Fruit fly (Drosophila melanogaster) whole organism, embryonic: Measurements from ENCODE around the gene Dhdds.
A peak's percentile ranks its signal among the peaks of the same experiment; 100 is the strongest.

Experiments used
- CG10267 ChIP-seq: fragments of 200-800 bp; sonication (Bioruptor generic); optimal IDR thresholded peaks from 2 replicates; lab custom pipeline; 2018; ENCODE audit warnings: missing biosample characterization, mild to moderate bottlenecking, missing genetic modification characterization, moderate library complexity
- CG10366 ChIP-seq: fragments of 200-800 bp; sonication (Bioruptor generic); IDR thresholded peaks from 2 replicates; pipeline ENCODE4 v1.3.6; 2022; ENCODE audit warnings: missing biosample characterization, missing genetic modification characterization
- CG10979 ChIP-seq: fragments of 200-800 bp; sonication (Bioruptor generic); optimal IDR thresholded peaks from 2 replicates; lab custom pipeline; 2018; ENCODE audit warnings: missing biosample characterization, mild to moderate bottlenecking, missing genetic modification characterization, moderate library complexity
- CG11504 ChIP-seq: fragments of 200-800 bp; sonication (Bioruptor generic); optimal IDR thresholded peaks from 3 replicates; lab custom pipeline; 2019; ENCODE audit warnings: missing biosample characterization, mild to moderate bottlenecking, missing genetic modification characterization, moderate library complexity
- CG11695 ChIP-seq: fragments of 200-800 bp; sonication (Bioruptor generic); IDR thresholded peaks from 3 replicates; pipeline ENCODE4 v1.3.6; 2022; ENCODE audit warnings: missing biosample characterization, missing genetic modification characterization
- CG1233 ChIP-seq: fragments of 200-800 bp; sonication (Bioruptor generic); optimal IDR thresholded peaks from 4 replicates; lab custom pipeline; 2018; ENCODE audit warnings: missing biosample characterization, mild to moderate bottlenecking, missing genetic modification characterization
- CG12391 ChIP-seq: fragments of 200-800 bp; sonication (Bioruptor generic); optimal IDR thresholded peaks from 3 replicates; lab custom pipeline; 2018; ENCODE audit warnings: missing biosample characterization, mild to moderate bottlenecking, missing genetic modification characterization, moderate library complexity
- CG13424 ChIP-seq: fragments of 200-800 bp; sonication (Bioruptor generic); optimal IDR thresholded peaks from 2 replicates; lab custom pipeline; 2019; ENCODE audit warnings: missing biosample characterization, mild to moderate bottlenecking, missing genetic modification characterization, moderate library complexity
- CG14710 ChIP-seq: fragments of 200-800 bp; sonication (Bioruptor generic); optimal IDR thresholded peaks from 3 replicates; lab custom pipeline; 2019; ENCODE audit warnings: missing biosample characterization, mild to moderate bottlenecking, missing genetic modification characterization, moderate library complexity
- CG1603 ChIP-seq: fragments of 200-800 bp; sonication (Bioruptor generic); optimal IDR thresholded peaks from 2 replicates; lab custom pipeline; 2019; ENCODE audit warnings: missing biosample characterization, mild to moderate bottlenecking, missing genetic modification characterization, moderate library complexity
- CG17359 ChIP-seq: fragments of 200-800 bp; sonication (Bioruptor generic); optimal IDR thresholded peaks from 3 replicates; lab custom pipeline; 2018; ENCODE audit warnings: missing biosample characterization, mild to moderate bottlenecking, missing genetic modification characterization, moderate library complexity
- CG17385 ChIP-seq: fragments of 200-800 bp; sonication (Bioruptor generic); optimal IDR thresholded peaks from 3 replicates; lab custom pipeline; 2018; ENCODE audit warnings: missing biosample characterization, mild to moderate bottlenecking, missing genetic modification characterization
- CG17802 ChIP-seq: fragments of 200-800 bp; sonication (Bioruptor generic); optimal IDR thresholded peaks from 2 replicates; lab custom pipeline; 2018; ENCODE audit warnings: missing biosample characterization, mild to moderate bottlenecking, missing genetic modification characterization, moderate library complexity
- CG17829 ChIP-seq: fragments of 200-800 bp; optimal IDR thresholded peaks from 2 replicates; lab custom pipeline; 2019; ENCODE audit warnings: missing biosample characterization, mild to moderate bottlenecking, missing genetic modification characterization, moderate library complexity
- CG18262 ChIP-seq: fragments of 200-800 bp; optimal IDR thresholded peaks from 3 replicates; lab custom pipeline; 2019; ENCODE audit warnings: missing biosample characterization, mild to moderate bottlenecking, missing genetic modification characterization, moderate library complexity
- CG2712 ChIP-seq: fragments of 200-800 bp; optimal IDR thresholded peaks from 3 replicates; lab custom pipeline; 2019; ENCODE audit warnings: missing biosample characterization, mild to moderate bottlenecking, missing genetic modification characterization, moderate library complexity
- CG31441 ChIP-seq: fragments of 200-800 bp; sonication (Bioruptor generic); IDR thresholded peaks from 2 replicates; pipeline ENCODE4 v1.3.6; 2022; ENCODE audit warnings: missing biosample characterization, missing genetic modification characterization
- CG6683 ChIP-seq: fragments of 200-800 bp; sonication (Bioruptor generic); optimal IDR thresholded peaks from 2 replicates; lab custom pipeline; 2017; ENCODE audit warnings: missing biosample characterization, mild to moderate bottlenecking, missing genetic modification characterization, missing genetic modification reagents
- CG6791 ChIP-seq: fragments of 200-800 bp; sonication (Bioruptor generic); IDR thresholded peaks from 3 replicates; pipeline ENCODE4 v1.3.6; 2022; ENCODE audit warnings: missing biosample characterization, missing genetic modification characterization; ENCODE audit not compliant: partially characterized antibody
- CG7556 ChIP-seq: fragments of 200-800 bp; sonication (Bioruptor generic); optimal IDR thresholded peaks from 2 replicates; lab custom pipeline; 2017; ENCODE audit warnings: missing biosample characterization, mild to moderate bottlenecking, missing genetic modification characterization
- CG7839 ChIP-seq: fragments of 200-800 bp; sonication (Bioruptor generic); optimal IDR thresholded peaks from 3 replicates; lab custom pipeline; 2018; ENCODE audit warnings: missing biosample characterization, mild to moderate bottlenecking, missing genetic modification characterization, moderate library complexity
- CG8388 ChIP-seq: fragments of 200-800 bp; sonication (Bioruptor generic); optimal IDR thresholded peaks from 2 replicates; lab custom pipeline; 2019; ENCODE audit warnings: missing biosample characterization, mild to moderate bottlenecking, missing genetic modification characterization, moderate library complexity
- CHES-1-like ChIP-seq: fragments of 200-800 bp; sonication (Bioruptor generic); optimal IDR thresholded peaks from 2 replicates; lab custom pipeline; 2016; ENCODE audit warnings: missing biosample characterization, missing genetic modification characterization
- D19A ChIP-seq: fragments of 200-800 bp; optimal IDR thresholded peaks from 3 replicates; lab custom pipeline; 2019; ENCODE audit warnings: missing biosample characterization, mild to moderate bottlenecking, missing genetic modification characterization, moderate library complexity
- HmgD ChIP-seq: fragments of 200-800 bp; sonication (Bioruptor generic); optimal IDR thresholded peaks from 3 replicates; lab custom pipeline; 2016; ENCODE audit warnings: missing biosample characterization, missing genetic modification characterization
- Hr51 ChIP-seq, 2 experiments: fragments of 200-800 bp; sonication (Bioruptor generic); optimal IDR thresholded peaks; 2 replicates in 1 of 2; 3 replicates in 1 of 2; lab custom pipeline; 2016 to 2018; ENCODE audit warnings: missing biosample characterization in 2 of 2, missing genetic modification characterization in 2 of 2, mild to moderate bottlenecking in 1 of 2, moderate library complexity in 1 of 2
- Hsf ChIP-seq: fragments of 200-800 bp; sonication (Bioruptor generic); optimal IDR thresholded peaks from 3 replicates; lab custom pipeline; 2016; ENCODE audit warnings: missing biosample characterization, missing genetic modification characterization
- NfI ChIP-seq: fragments of 200-800 bp; sonication (Bioruptor generic); optimal IDR thresholded peaks from 3 replicates; lab custom pipeline; 2018; ENCODE audit warnings: missing biosample characterization, mild to moderate bottlenecking, missing genetic modification characterization, moderate library complexity
- Oaz ChIP-seq: fragments of 200-800 bp; sonication (Bioruptor generic); IDR thresholded peaks from 2 replicates; pipeline ENCODE4 v1.3.6; 2022; ENCODE audit warnings: missing biosample characterization, missing genetic modification characterization
- Oli ChIP-seq: fragments of 200-800 bp; sonication (Bioruptor generic); optimal IDR thresholded peaks from 2 replicates; lab custom pipeline; 2018; ENCODE audit warnings: missing biosample characterization, mild to moderate bottlenecking, missing genetic modification characterization, moderate library complexity
- PHDP ChIP-seq: fragments of 200-800 bp; sonication (Bioruptor generic); optimal IDR thresholded peaks from 3 replicates; lab custom pipeline; 2018; ENCODE audit warnings: missing biosample characterization, mild to moderate bottlenecking, missing genetic modification characterization, moderate library complexity
- Pdp1 ChIP-seq, 2 experiments: fragments of 200-800 bp; sonication (Bioruptor generic); optimal IDR thresholded peaks; 3 replicates each; lab custom pipeline; 2016; ENCODE audit warnings: missing biosample characterization in 2 of 2, missing genetic modification characterization in 2 of 2, mild to moderate bottlenecking in 1 of 2, moderate library complexity in 1 of 2
- Sox102F ChIP-seq: fragments of 200-800 bp; sonication (Bioruptor generic); optimal IDR thresholded peaks from 2 replicates; lab custom pipeline; 2018; ENCODE audit warnings: missing biosample characterization, mild to moderate bottlenecking, missing genetic modification characterization, moderate library complexity
- Sry-β ChIP-seq: fragments of 200-800 bp; sonication (Bioruptor generic); optimal IDR thresholded peaks from 2 replicates; lab custom pipeline; 2018; ENCODE audit warnings: missing biosample characterization, mild to moderate bottlenecking, missing genetic modification characterization, moderate library complexity
- Ssrp ChIP-seq: fragments of 200-800 bp; sonication (Bioruptor generic); optimal IDR thresholded peaks from 2 replicates; lab custom pipeline; 2018; ENCODE audit warnings: missing biosample characterization, mild to moderate bottlenecking, missing genetic modification characterization, moderate library complexity
- Xrp1 ChIP-seq: fragments of 200-800 bp; sonication (Bioruptor generic); IDR thresholded peaks from 2 replicates; pipeline ENCODE4 v1.3.6; 2022; ENCODE audit warnings: missing biosample characterization, missing genetic modification characterization
- bab2 ChIP-seq: fragments of 200-800 bp; sonication (Bioruptor generic); optimal IDR thresholded peaks from 2 replicates; lab custom pipeline; 2016; ENCODE audit warnings: missing biosample characterization, missing genetic modification characterization
- bcd ChIP-seq: fragments of 200-800 bp; sonication (Bioruptor generic); optimal IDR thresholded peaks from 2 replicates; lab custom pipeline; 2017; ENCODE audit warnings: missing biosample characterization, mild to moderate bottlenecking, missing genetic modification characterization
- bsh ChIP-seq, 2 experiments: fragments of 200-800 bp; sonication (Bioruptor generic); optimal IDR thresholded peaks; 2 replicates each; lab custom pipeline; 2017 to 2018; ENCODE audit warnings: mild to moderate bottlenecking in 2 of 2, missing biosample characterization in 2 of 2, missing genetic modification characterization in 2 of 2, moderate library complexity in 1 of 2
- dm ChIP-seq: fragments of 200-800 bp; sonication (Bioruptor generic); optimal IDR thresholded peaks from 3 replicates; lab custom pipeline; 2016; ENCODE audit warnings: missing biosample characterization, missing genetic modification characterization
- dmrt11E ChIP-seq: fragments of 200-800 bp; sonication (Bioruptor generic); optimal IDR thresholded peaks from 3 replicates; lab custom pipeline; 2018; ENCODE audit warnings: missing biosample characterization, mild to moderate bottlenecking, missing genetic modification characterization, moderate library complexity
- dmrt99B ChIP-seq: fragments of 200-800 bp; sonication (Bioruptor generic); optimal IDR thresholded peaks from 2 replicates; lab custom pipeline; 2018; ENCODE audit warnings: missing biosample characterization, mild to moderate bottlenecking, missing genetic modification characterization, moderate library complexity
- fd96Cb ChIP-seq: fragments of 200-800 bp; sonication (Bioruptor generic); optimal IDR thresholded peaks from 2 replicates; lab custom pipeline; 2018; ENCODE audit warnings: missing biosample characterization, mild to moderate bottlenecking, missing genetic modification characterization, moderate library complexity
- grau ChIP-seq: fragments of 200-800 bp; optimal IDR thresholded peaks from 3 replicates; lab custom pipeline; 2019; ENCODE audit warnings: missing biosample characterization, mild to moderate bottlenecking, missing genetic modification characterization, moderate library complexity
- mld ChIP-seq: fragments of 200-800 bp; sonication (Bioruptor generic); IDR thresholded peaks from 3 replicates; pipeline ENCODE4 v1.3.6; 2022; ENCODE audit warnings: missing biosample characterization, missing genetic modification characterization; ENCODE audit not compliant: partially characterized antibody
- nmo ChIP-seq: fragments of 200-800 bp; sonication (Bioruptor generic); optimal IDR thresholded peaks from 2 replicates; lab custom pipeline; 2018; ENCODE audit warnings: missing biosample characterization, mild to moderate bottlenecking, missing genetic modification characterization, moderate library complexity
- org-1 ChIP-seq: fragments of 200-800 bp; sonication (Bioruptor generic); optimal IDR thresholded peaks from 2 replicates; lab custom pipeline; 2017; ENCODE audit warnings: missing biosample characterization, missing genetic modification characterization
- toy ChIP-seq: fragments of 200-800 bp; sonication (Bioruptor generic); IDR thresholded peaks from 2 replicates; pipeline ENCODE4 v1.3.6; 2022; ENCODE audit warnings: missing biosample characterization, missing genetic modification characterization

Dhdds gene

DNA sequence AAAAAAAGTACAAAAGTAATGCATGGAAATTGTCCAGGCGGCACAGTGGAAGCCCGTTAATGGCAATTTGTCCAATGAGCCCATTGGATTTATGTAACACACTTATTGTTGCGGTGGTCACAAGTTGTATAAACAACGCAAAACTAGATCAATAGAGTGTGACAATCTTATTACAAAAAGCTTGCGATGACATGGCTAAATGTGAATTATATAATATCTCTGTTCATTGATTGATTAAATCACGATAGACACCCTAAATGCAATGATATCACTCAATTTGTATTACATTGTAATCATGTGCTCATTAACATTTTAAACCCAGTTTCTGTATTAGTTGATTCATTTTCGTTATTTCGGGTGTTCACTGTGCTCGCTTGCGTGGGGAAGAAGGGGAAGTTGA lies 44.9 kb upstream of the Dhdds start (continued):
- TF ChIP-seq dmrt11E, result peak; percentile 40
- TF ChIP-seq Hsf, result peak; percentile 2
- TF ChIP-seq toy (GFP tag; lab: Robert Waterston, UW), result no peak
- no peak for TF ChIP-seq CG1233 (GFP tag; lab: Kevin White, UChicago)
- TF ChIP-seq CG8388 (GFP tag; lab: Kevin White, UChicago), result peak; percentile 13
- no peak for TF ChIP-seq HmgD
- no peak for TF ChIP-seq CG17802
- peak; percentile 50 for TF ChIP-seq CG18262 (tag; lab: Kevin White, UChicago)
- peak; percentile 25 for TF ChIP-seq dmrt99B (tag; lab: Kevin White, UChicago)
- TF ChIP-seq CG2712 (tag; lab: Kevin White, UChicago), result peak; percentile 42
- peak; percentile 20 for TF ChIP-seq Ssrp (tag; lab: Kevin White, UChicago)
- no peak for TF ChIP-seq mld (GFP tag; lab: Robert Waterston, UW)
- TF ChIP-seq dm (GFP tag; lab: Kevin White, UChicago), result no peak
- TF ChIP-seq Xrp1 (GFP tag; lab: Robert Waterston, UW), result 0 out of 2 replicates have a peak, but pooled peaks have one; percentile 32
- TF ChIP-seq CG6683 (GFP tag; lab: Kevin White, UChicago), result no peak
- TF ChIP-seq CG31441 (GFP tag; lab: Robert Waterston, UW), result peak; percentile 54
- TF ChIP-seq CG11504 (tag; lab: Kevin White, UChicago), result peak; percentile 46
- peak; percentile 13 for TF ChIP-seq Oli (tag; lab: Kevin White, UChicago)
- peak in 1 of 2 experiments; percentile 81 for TF ChIP-seq Pdp1 (GFP tag; optimal IDR thresholded peaks at IDR 0.05; lab: Kevin White, UChicago)
- TF ChIP-seq CG14710 (tag; lab: Kevin White, UChicago), result peak; percentile 35
- TF ChIP-seq grau (tag; lab: Kevin White, UChicago), result peak; percentile 88
- TF ChIP-seq nmo (GFP tag; lab: Kevin White, UChicago), result peak; percentile 30
- TF ChIP-seq CG10267 (tag; lab: Kevin White, UChicago), result peak; percentile 10
- TF ChIP-seq bsh (GFP tag; optimal IDR thresholded peaks at IDR 0.05; lab: Kevin White, UChicago), result peak in 1 of 2 experiments; percentile 34
- no peak for TF ChIP-seq CHES-1-like (GFP tag; lab: Kevin White, UChicago)
- no peak for TF ChIP-seq bab2
- TF ChIP-seq fd96Cb (tag; lab: Kevin White, UChicago), result peak; percentile 7
- peak; percentile 28 for TF ChIP-seq CG12391 (tag; lab: Kevin White, UChicago)
- TF ChIP-seq CG17385 (GFP tag; lab: Kevin White, UChicago), result no peak
- no peak for TF ChIP-seq CG6791 (GFP tag; lab: Robert Waterston, UW)
- TF ChIP-seq D19A, result peak; percentile 3
- TF ChIP-seq CG17359 (tag; lab: Kevin White, UChicago), result peak; percentile 40
- TF ChIP-seq CG13424 (tag; lab: Kevin White, UChicago), result peak; percentile 9
- TF ChIP-seq CG10366 (GFP tag; lab: Robert Waterston, UW), result peak; percentile 11; the same call in 1 of the 2 replicates
- TF ChIP-seq org-1, result peak; percentile 4
- peak; percentile 44 for TF ChIP-seq CG1603
- TF ChIP-seq CG17829 (tag; lab: Kevin White, UChicago), result peak; percentile 5
- peak; percentile 4 for TF ChIP-seq PHDP (tag; lab: Kevin White, UChicago)
- TF ChIP-seq CG11695 (GFP tag; lab: Robert Waterston, UW), result 0 out of 3 replicates have a peak, but pooled peaks have one; percentile 12
- no peak for TF ChIP-seq Oaz (GFP tag; lab: Robert Waterston, UW)
- peak; percentile 30 for TF ChIP-seq CG7839 (tag; lab: Kevin White, UChicago)
- peak in 1 of 2 experiments; percentile 23 for TF ChIP-seq Hr51 (GFP tag; optimal IDR thresholded peaks at IDR 0.05; lab: Kevin White, UChicago)
- peak; percentile 39 for TF ChIP-seq Sox102F (GFP tag; lab: Kevin White, UChicago)
- peak; percentile 42 for TF ChIP-seq CG10979 (tag; lab: Kevin White, UChicago)
- no peak for TF ChIP-seq NfI (GFP tag; lab: Kevin White, UChicago)
- peak; percentile 4 for TF ChIP-seq bcd (GFP tag; lab: Kevin White, UChicago)
- TF ChIP-seq CG7556, result peak; percentile 3
- TF ChIP-seq Sry-β, result no peak
